Fruit fly (Drosophila melanogaster): ENCODE measurements around the gene CG14086.

CG14086 gene

dm6 chr3L:19275491-19275890 is at the start of gene CG14086:
Gene CG14086 (plus strand): TSS chr3L:19275791.
- no peak for TF ChIP-seq psq (GFP tag; optimal IDR thresholded peaks at IDR 0.05)
- no peak for TF ChIP-seq CrebA (GFP tag; optimal IDR thresholded peaks at IDR 0.05; ENCODE audit: borderline replicate concordance)
- TF ChIP-seq dl (GFP tag; optimal IDR thresholded peaks at IDR 0.05; ENCODE audit: insufficient read depth in 1 of 2, partially characterized antibody in 2 of 2) = no peak
- no peak for TF ChIP-seq rgr (GFP tag; optimal IDR thresholded peaks at IDR 0.05)

dm6 chr3L:19228371-19228817 is 47.2 kb upstream of the CG14086 start:
- TF ChIP-seq CrebA (GFP tag; optimal IDR thresholded peaks at IDR 0.05; ENCODE audit: borderline replicate concordance) = no peak
- TF ChIP-seq N (GFP tag; optimal IDR thresholded peaks at IDR 0.05) = no peak
- TF ChIP-seq Rel (GFP tag; optimal IDR thresholded peaks at IDR 0.05) = no peak
- TF ChIP-seq Rel (tag; optimal IDR thresholded peaks at IDR 0.05) = no peak
- TF ChIP-seq Hnf4 (GFP tag; optimal IDR thresholded peaks at IDR 0.05) = no peak
- no peak for TF ChIP-seq Mio (GFP tag; optimal IDR thresholded peaks at IDR 0.05)
- TF ChIP-seq Dif (GFP tag; optimal IDR thresholded peaks at IDR 0.05; ENCODE audit: partially characterized antibody) = no peak
- TF ChIP-seq dl (GFP tag; optimal IDR thresholded peaks at IDR 0.05; ENCODE audit: insufficient read depth in 1 of 2, partially characterized antibody in 2 of 2) = no peak
- no peak for TF ChIP-seq h (GFP tag; optimal IDR thresholded peaks at IDR 0.05)
- no peak for TF ChIP-seq br (GFP tag; optimal IDR thresholded peaks at IDR 0.05)
- TF ChIP-seq CG32264 (GFP tag; optimal IDR thresholded peaks at IDR 0.05) = no peak
- TF ChIP-seq lola (GFP tag; optimal IDR thresholded peaks at IDR 0.05) = no peak
- no peak for TF ChIP-seq Abd-B (GFP tag; optimal IDR thresholded peaks at IDR 0.05)
- no peak for TF ChIP-seq jim (GFP tag; optimal IDR thresholded peaks at IDR 0.05)
- no peak for TF ChIP-seq dsf (GFP tag; optimal IDR thresholded peaks at IDR 0.05; ENCODE audit: borderline replicate concordance)
- TF ChIP-seq rgr (GFP tag; optimal IDR thresholded peaks at IDR 0.05) = no peak

- TF ChIP-seq Myc (optimal IDR thresholded peaks at IDR 0.05) = no peak
- no peak for TF ChIP-seq Sp1 (GFP tag; optimal IDR thresholded peaks at IDR 0.05)
- no peak for TF ChIP-seq h (GFP tag; optimal IDR thresholded peaks at IDR 0.05)
- no peak for TF ChIP-seq usp (GFP tag; optimal IDR thresholded peaks at IDR 0.05)
Observed at dm6 chr3L:19228857-19229398, 46.7 kb upstream of the CG14086 start.

- TF ChIP-seq N (GFP tag; optimal IDR thresholded peaks at IDR 0.05) (no peak), sv (GFP tag; optimal IDR thresholded peaks at IDR 0.05) (no peak), Dfd (GFP tag; optimal IDR thresholded peaks at IDR 0.05) (no peak), foxo (GFP tag; optimal IDR thresholded peaks at IDR 0.05) (no peak), Mio (GFP tag; optimal IDR thresholded peaks at IDR 0.05) (no peak), dl (GFP tag; optimal IDR thresholded peaks at IDR 0.05; ENCODE audit: insufficient read depth in 1 of 2, partially characterized antibody in 2 of 2) (no peak), ey (GFP tag; optimal IDR thresholded peaks at IDR 0.05) (no peak), woc (GFP tag; optimal IDR thresholded peaks at IDR 0.05) (no peak), dmrt93B (GFP tag; optimal IDR thresholded peaks at IDR 0.05) (no peak), GATAd (GFP tag; optimal IDR thresholded peaks at IDR 0.05) (no peak), h (GFP tag; optimal IDR thresholded peaks at IDR 0.05) (no peak), dsf (GFP tag; optimal IDR thresholded peaks at IDR 0.05; ENCODE audit: borderline replicate concordance) (no peak), fru (GFP tag; optimal IDR thresholded peaks at IDR 0.05) (no peak), brk (GFP tag; optimal IDR thresholded peaks at IDR 0.05) (no peak), Abd-B (GFP tag; optimal IDR thresholded peaks at IDR 0.05) (no peak), usp (GFP tag; optimal IDR thresholded peaks at IDR 0.05) (no peak), Sp1 (GFP tag; optimal IDR thresholded peaks at IDR 0.05) (no peak), sage (GFP tag; optimal IDR thresholded peaks at IDR 0.05) (no peak), psq (GFP tag; optimal IDR thresholded peaks at IDR 0.05) (no peak), OdsH (GFP tag; optimal IDR thresholded peaks at IDR 0.05) (no peak)
Observed at dm6 chr3L:19229491-19229890, 46.1 kb upstream of the CG14086 start.

- TF ChIP-seq foxo (GFP tag; optimal IDR thresholded peaks at IDR 0.05) = peak in 1 of 2 experiments; percentile 6
- no peak for TF ChIP-seq N (GFP tag; optimal IDR thresholded peaks at IDR 0.05)
- TF ChIP-seq dsf (GFP tag; optimal IDR thresholded peaks at IDR 0.05; ENCODE audit: borderline replicate concordance) = no peak
Observed at dm6 chr3L:19230801-19231547, 44.6 kb upstream of the CG14086 start.

Data from whole organism, wandering third instar larva.